Worm (Caenorhabditis elegans) whole organism, young adult: ENCODE measurements around the gene F54B8.1.

Experiments used
- B0336.3 ChIP-seq: fragments of 200-800 bp; sonication (Bioruptor generic); IDR thresholded peaks from 2 replicates; pipeline ENCODE4 v1.3.6; 2022; ENCODE audit warnings: missing genetic modification characterization, missing compliant biosample characterization
- C17E4.6 ChIP-seq: fragments of 200-800 bp; sonication (Bioruptor generic); IDR thresholded peaks from 2 replicates; pipeline ENCODE4 v1.3.6; 2022; ENCODE audit warnings: missing genetic modification reagents, missing genetic modification characterization, missing compliant biosample characterization
- F23B12.7 ChIP-seq: sonication (generic microtip); optimal IDR thresholded peaks from 2 replicates; lab custom pipeline; 2017; ENCODE audit warnings: missing genetic modification characterization, mild to moderate bottlenecking, missing compliant biosample characterization, antibody characterized with exemption, moderate library complexity; ENCODE audit not compliant: insufficient read depth
- F49E8.2 ChIP-seq: sonication (generic microtip); optimal IDR thresholded peaks from 3 replicates; lab custom pipeline; 2017; ENCODE audit warnings: missing genetic modification characterization, mild to moderate bottlenecking, missing compliant biosample characterization, antibody characterized with exemption, moderate library complexity; ENCODE audit not compliant: insufficient read depth
- F52B5.7 ChIP-seq: sonication (generic microtip); optimal IDR thresholded peaks from 2 replicates; lab custom pipeline; 2016; ENCODE audit warnings: mild to moderate bottlenecking, missing genetic modification characterization, missing compliant biosample characterization
- F57A8.1 ChIP-seq: fragments of 200-800 bp; sonication (Bioruptor generic); optimal IDR thresholded peaks from 2 replicates; lab custom pipeline; 2018; ENCODE audit warnings: mild to moderate bottlenecking, missing genetic modification characterization, moderate library complexity, missing compliant biosample characterization
- F57C9.4 ChIP-seq: sonication (generic microtip); optimal IDR thresholded peaks from 2 replicates; lab custom pipeline; 2017; ENCODE audit warnings: mild to moderate bottlenecking, missing genetic modification characterization, missing compliant biosample characterization
- Y67H2A.10 ChIP-seq: fragments of 200-800 bp; sonication (Bioruptor generic); conservative IDR thresholded peaks from 2 replicates; pipeline ENCODE4 v1.3.6; 2022; ENCODE audit warnings: missing genetic modification reagents, missing genetic modification characterization, missing compliant biosample characterization
- Y79H2A.3 ChIP-seq: fragments of 200-800 bp; sonication (Bioruptor generic); conservative IDR thresholded peaks from 2 replicates; pipeline ENCODE4 v1.3.6; 2022; ENCODE audit warnings: missing genetic modification reagents, missing genetic modification characterization, missing compliant biosample characterization
- Y95B8A.8 ChIP-seq: fragments of 200-800 bp; sonication (Bioruptor generic); IDR thresholded peaks from 2 replicates; pipeline ENCODE4 v1.3.6; 2022; ENCODE audit warnings: missing genetic modification reagents, missing genetic modification characterization, missing compliant biosample characterization
- akir-1 ChIP-seq: fragments of 200-800 bp; sonication (Bioruptor generic); optimal IDR thresholded peaks from 2 replicates; lab custom pipeline; 2018; ENCODE audit warnings: mild to moderate bottlenecking, missing genetic modification characterization, moderate library complexity, missing compliant biosample characterization
- atf-7 ChIP-seq: sonication (generic microtip); optimal IDR thresholded peaks from 2 replicates; lab custom pipeline; 2017; ENCODE audit warnings: mild to moderate bottlenecking, missing genetic modification characterization, missing compliant biosample characterization
- athp-1 ChIP-seq: sonication (generic microtip); optimal IDR thresholded peaks from 2 replicates; lab custom pipeline; 2017; ENCODE audit warnings: mild to moderate bottlenecking, missing genetic modification characterization, missing compliant biosample characterization
- bed-1 ChIP-seq: fragments of 200-800 bp; sonication (Bioruptor generic); IDR thresholded peaks from 2 replicates; pipeline ENCODE4 v1.3.6; 2022; ENCODE audit warnings: missing genetic modification reagents, missing genetic modification characterization, missing compliant biosample characterization
- cebp-1 ChIP-seq, 2 experiments: fragments of 200-800 bp in 1 of 2; sonication (Bioruptor generic) in 1 of 2; sonication (generic microtip) in 1 of 2; IDR thresholded peaks in 1 of 2; optimal IDR thresholded peaks in 1 of 2; 2 replicates each; pipeline versions ENCODE4 v1.3.6 to Lab custom; 2017 to 2022; ENCODE audit warnings: missing compliant biosample characterization in 2 of 2, missing genetic modification characterization in 2 of 2, mild to moderate bottlenecking in 1 of 2, missing genetic modification reagents in 1 of 2, moderate library complexity in 1 of 2
- cebp-2 ChIP-seq: fragments of 200-800 bp; sonication (Bioruptor generic); IDR thresholded peaks from 2 replicates; pipeline ENCODE4 v1.3.6; 2022; ENCODE audit warnings: missing genetic modification characterization, missing compliant biosample characterization
- ceh-100 ChIP-seq: fragments of 200-800 bp; sonication (Bioruptor generic); IDR thresholded peaks from 2 replicates; pipeline ENCODE4 v1.3.6; 2022; ENCODE audit warnings: missing genetic modification reagents, missing genetic modification characterization, missing compliant biosample characterization
- ceh-27 ChIP-seq: fragments of 200-800 bp; sonication (Bioruptor generic); optimal IDR thresholded peaks from 2 replicates; lab custom pipeline; 2018; ENCODE audit warnings: mild to moderate bottlenecking, missing genetic modification characterization, moderate library complexity, missing compliant biosample characterization
- ceh-40 ChIP-seq: fragments of 200-800 bp; sonication (Bioruptor generic); IDR thresholded peaks from 2 replicates; pipeline ENCODE4 v1.3.6; 2022; ENCODE audit warnings: missing genetic modification characterization, missing compliant biosample characterization
- chd-7 ChIP-seq: sonication (generic microtip); optimal IDR thresholded peaks from 2 replicates; lab custom pipeline; 2016; ENCODE audit warnings: mild to moderate bottlenecking, missing genetic modification characterization, moderate library complexity, missing compliant biosample characterization
- dox-1 ChIP-seq: fragments of 200-800 bp; sonication (Bioruptor generic); IDR thresholded peaks from 2 replicates; pipeline ENCODE4 v1.3.6; 2022; ENCODE audit warnings: missing genetic modification reagents, missing genetic modification characterization, missing compliant biosample characterization
- dpl-1 ChIP-seq: fragments of 150-350 bp; optimal IDR thresholded peaks from 2 replicates; lab custom pipeline; 2014; ENCODE audit warnings: missing biosample characterization, missing genetic modification reagents, missing genetic modification characterization
- efl-1 ChIP-seq: fragments of 150-350 bp; optimal IDR thresholded peaks from 2 replicates; lab custom pipeline; 2014; ENCODE audit warnings: missing biosample characterization, missing genetic modification reagents, missing genetic modification characterization
- egrh-3 ChIP-seq: fragments of 200-800 bp; sonication (Bioruptor generic); IDR thresholded peaks from 2 replicates; pipeline ENCODE4 v1.3.6; 2022; ENCODE audit warnings: missing genetic modification reagents, missing genetic modification characterization, missing compliant biosample characterization
- ekl-4 ChIP-seq: fragments of 200-800 bp; sonication (Bioruptor generic); IDR thresholded peaks from 2 replicates; pipeline ENCODE4 v1.3.6; 2022; ENCODE audit warnings: missing genetic modification reagents, missing genetic modification characterization, missing compliant biosample characterization
- him-1 ChIP-seq: sonication (generic microtip); optimal IDR thresholded peaks from 2 replicates; lab custom pipeline; 2016; ENCODE audit warnings: missing genotype, missing genetic modification reagents, missing genetic modification characterization, missing compliant biosample characterization
- hlh-26 ChIP-seq: fragments of 200-800 bp; sonication (Bioruptor generic); conservative IDR thresholded peaks from 2 replicates; pipeline ENCODE4 v1.3.6; 2022; ENCODE audit warnings: missing genetic modification reagents, missing genetic modification characterization, missing compliant biosample characterization
- hmg-20 ChIP-seq: fragments of 200-800 bp; sonication (Bioruptor generic); IDR thresholded peaks from 2 replicates; pipeline ENCODE4 v1.3.6; 2022; ENCODE audit warnings: missing genetic modification reagents, missing genetic modification characterization, missing compliant biosample characterization
- lin-26 ChIP-seq: fragments of 200-800 bp; sonication (Bioruptor generic); IDR thresholded peaks from 2 replicates; pipeline ENCODE4 v1.3.6; 2022; ENCODE audit warnings: missing genetic modification reagents, missing genetic modification characterization, missing compliant biosample characterization
- lin-35 ChIP-seq, 3 experiments: fragments of 150-350 bp in 2 of 3; sonication (generic microtip) in 1 of 3; optimal IDR thresholded peaks; 2 replicates each; lab custom pipeline; 2014 to 2018; ENCODE audit warnings: missing biosample characterization in 3 of 3, missing genetic modification characterization in 3 of 3, missing genetic modification reagents in 3 of 3
- lin-40 ChIP-seq: sonication (generic microtip); optimal IDR thresholded peaks from 2 replicates; lab custom pipeline; 2016; ENCODE audit warnings: missing genetic modification characterization, mild to moderate bottlenecking, missing compliant biosample characterization, missing genotype, missing genetic modification reagents
- lsy-27 ChIP-seq: sonication (generic microtip); optimal IDR thresholded peaks from 2 replicates; lab custom pipeline; 2017; ENCODE audit warnings: missing genetic modification characterization, mild to moderate bottlenecking, missing compliant biosample characterization, antibody characterized with exemption, missing genotype, borderline replicate concordance; ENCODE audit not compliant: insufficient read depth
- madf-8 ChIP-seq: fragments of 200-800 bp; sonication (Bioruptor generic); conservative IDR thresholded peaks from 2 replicates; pipeline ENCODE4 v1.3.6; 2022; ENCODE audit warnings: missing genetic modification reagents, missing genetic modification characterization, missing compliant biosample characterization
- mes-4 ChIP-seq: sonication (generic microtip); optimal IDR thresholded peaks from 2 replicates; lab custom pipeline; 2016; ENCODE audit warnings: missing genotype, missing genetic modification characterization, missing compliant biosample characterization
- mxl-1 ChIP-seq: sonication (generic microtip); optimal IDR thresholded peaks from 2 replicates; lab custom pipeline; 2016; ENCODE audit warnings: missing genetic modification characterization, missing compliant biosample characterization
- nfyb-1 ChIP-seq: fragments of 200-800 bp; sonication (Bioruptor generic); IDR thresholded peaks from 2 replicates; pipeline ENCODE4 v1.3.6; 2022; ENCODE audit warnings: missing genetic modification reagents, missing genetic modification characterization, missing compliant biosample characterization
- repo-1 ChIP-seq: sonication (generic microtip); optimal IDR thresholded peaks from 2 replicates; lab custom pipeline; 2017; ENCODE audit warnings: mild to moderate bottlenecking, missing genetic modification characterization, missing compliant biosample characterization
- sptf-2 ChIP-seq: fragments of 200-800 bp; sonication (Bioruptor generic); optimal IDR thresholded peaks from 2 replicates; lab custom pipeline; 2018; ENCODE audit warnings: mild to moderate bottlenecking, missing genetic modification characterization, missing compliant biosample characterization
- tbp1 ChIP-seq: fragments of 200-800 bp; sonication (Bioruptor generic); optimal IDR thresholded peaks from 2 replicates; lab custom pipeline; 2018; ENCODE audit warnings: mild to moderate bottlenecking, missing genetic modification characterization, missing compliant biosample characterization
- tbx-9 ChIP-seq: sonication (generic microtip); optimal IDR thresholded peaks from 2 replicates; lab custom pipeline; 2016; ENCODE audit warnings: borderline replicate concordance, missing genetic modification characterization, inconsistent platforms, missing compliant biosample characterization
- tlf-1 ChIP-seq: fragments of 200-800 bp; sonication (Bioruptor generic); optimal IDR thresholded peaks from 2 replicates; lab custom pipeline; 2018; ENCODE audit warnings: mild to moderate bottlenecking, missing genetic modification characterization, missing compliant biosample characterization
- xnd-1 ChIP-seq: sonication (generic microtip); optimal IDR thresholded peaks from 2 replicates; lab custom pipeline; 2016; ENCODE audit warnings: missing genotype, missing genetic modification reagents, missing genetic modification characterization, missing compliant biosample characterization
- ztf-22 ChIP-seq: fragments of 200-800 bp; sonication (Bioruptor generic); optimal IDR thresholded peaks from 2 replicates; lab custom pipeline; 2018; ENCODE audit warnings: mild to moderate bottlenecking, missing genetic modification characterization, moderate library complexity, missing compliant biosample characterization
- ztf-25 ChIP-seq: fragments of 200-800 bp; sonication (Bioruptor generic); IDR thresholded peaks from 2 replicates; pipeline ENCODE4 v1.3.6; 2022; ENCODE audit warnings: missing genetic modification reagents, missing genetic modification characterization, missing compliant biosample characterization
- ztf-26 ChIP-seq: sonication (generic microtip); optimal IDR thresholded peaks from 2 replicates; lab custom pipeline; 2017; ENCODE audit warnings: missing genetic modification characterization, missing compliant biosample characterization
- ztf-3 ChIP-seq: fragments of 200-800 bp; sonication (Bioruptor generic); optimal IDR thresholded peaks from 2 replicates; lab custom pipeline; 2018; ENCODE audit warnings: mild to moderate bottlenecking, missing genetic modification characterization, missing compliant biosample characterization
- ztf-6 ChIP-seq: fragments of 200-800 bp; sonication (Bioruptor generic); IDR thresholded peaks from 2 replicates; pipeline ENCODE4 v1.3.6; 2022; ENCODE audit warnings: missing genetic modification reagents, missing genetic modification characterization, missing compliant biosample characterization

Gene F54B8.1

DNA sequence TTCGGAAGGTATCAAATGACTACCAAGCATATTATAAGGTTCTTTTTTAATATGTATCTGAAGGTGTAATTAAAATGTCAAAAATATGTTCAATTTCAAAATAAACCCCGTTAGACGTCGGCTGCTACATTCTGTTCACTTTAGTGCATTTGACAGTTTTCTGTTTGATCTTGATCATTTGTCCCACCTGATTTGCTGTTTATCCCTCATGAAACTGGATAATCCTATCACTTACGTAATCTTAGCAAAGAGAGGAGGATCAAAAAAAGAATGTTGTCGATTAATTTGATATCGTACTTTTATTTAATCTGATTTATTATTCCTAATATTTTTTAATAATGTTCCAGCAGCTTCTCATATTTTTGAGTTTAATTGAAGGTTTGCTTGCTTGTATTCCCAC lies at the start of gene F54B8.1:
Gene F54B8.1 (plus strand): TSS at position 301 of the 400 bp plus-strand sequence.
- no peak for TF ChIP-seq C17E4.6 (GFP tag; lab: Robert Waterston, UW)
- no peak for TF ChIP-seq tbp1 (GFP tag; lab: Kevin White, UChicago)
- no peak for TF ChIP-seq ztf-6 (GFP tag; lab: Robert Waterston, UW)
- no peak for TF ChIP-seq ztf-22 (GFP tag; lab: Kevin White, UChicago)
- no peak for TF ChIP-seq hmg-20 (GFP tag; lab: Robert Waterston, UW)
- no peak for TF ChIP-seq Y95B8A.8 (GFP tag; lab: Robert Waterston, UW)
- TF ChIP-seq mxl-1 (tag; lab: Kevin White, UChicago), result no peak
- TF ChIP-seq mes-4 (tag; lab: Kevin White, UChicago), result no peak
- no peak for TF ChIP-seq xnd-1
- no peak for TF ChIP-seq ceh-27 (GFP tag; lab: Kevin White, UChicago)
- TF ChIP-seq sptf-2, result no peak
- TF ChIP-seq egrh-3 (GFP tag; lab: Robert Waterston, UW), result no peak
- no peak for TF ChIP-seq tlf-1 (GFP tag; lab: Kevin White, UChicago)
- no peak for TF ChIP-seq F57C9.4 (tag; lab: Kevin White, UChicago)
- TF ChIP-seq cebp-2, result no peak
- TF ChIP-seq F57A8.1 (GFP tag; lab: Kevin White, UChicago), result no peak
- no peak for TF ChIP-seq ztf-25 (GFP tag; lab: Robert Waterston, UW)

DNA sequence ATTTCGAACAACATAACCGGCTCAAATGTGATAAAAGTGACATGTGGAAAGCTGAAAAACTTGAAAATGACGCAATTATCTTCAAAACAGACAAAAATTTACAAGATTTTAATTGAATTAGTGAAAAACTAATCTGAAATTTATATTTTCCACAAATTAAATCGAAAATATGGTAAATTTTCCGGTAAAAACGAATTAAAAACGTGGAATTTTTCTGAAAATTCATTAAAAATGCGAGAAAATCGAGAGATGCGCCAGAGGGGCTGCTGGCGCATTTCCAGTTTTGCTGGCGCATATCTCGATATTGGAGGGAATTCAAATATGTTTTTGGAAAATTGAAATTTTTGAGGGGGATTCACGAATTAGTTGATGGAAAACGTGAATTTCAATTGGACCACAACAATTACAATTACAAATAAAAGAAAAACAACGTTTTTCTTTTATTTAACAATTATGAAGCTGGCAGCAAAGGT lies 44.4 kb upstream of the F54B8.1 start, which contains the start of the genes haf-3 and F57A10.2:
Gene haf-3 (minus strand): TSS at position 51 of the 473 bp plus-strand sequence.
Gene F57A10.2 (plus strand): TSS at position 454 of the 473 bp plus-strand sequence.
- TF ChIP-seq F52B5.7 (tag; lab: Kevin White, UChicago) (no peak), lin-26 (GFP tag; lab: Robert Waterston, UW) (no peak), dpl-1 (GFP tag; lab: Kevin White, UChicago) (peak; percentile 97), lin-40 (peak; percentile 93), ceh-40 (no peak), cebp-2 (no peak), Y67H2A.10 (GFP tag; lab: Robert Waterston, UW) (no peak), ceh-100 (peak; percentile 86), ztf-26 (tag; lab: Kevin White, UChicago) (peak; percentile 51), atf-7 (tag; lab: Kevin White, UChicago) (peak; percentile 55), F23B12.7 (tag; lab: Kevin White, UChicago) (peak; percentile 86), madf-8 (GFP tag; lab: Robert Waterston, UW) (peak; percentile 62), akir-1 (no peak), mxl-1 (tag; lab: Kevin White, UChicago) (no peak), C17E4.6 (GFP tag; lab: Robert Waterston, UW) (no peak), chd-7 (tag; lab: Kevin White, UChicago) (peak; percentile 38), bed-1 (GFP tag; lab: Robert Waterston, UW) (no peak), cebp-1 (GFP tag; IDR thresholded peaks at IDR 0.05; lab: Robert Waterston, UW) (no peak), cebp-1 (tag; optimal IDR thresholded peaks at IDR 0.05; lab: Kevin White, UChicago) (peak; percentile 81), B0336.3 (peak; percentile 86), lsy-27 (tag; lab: Kevin White, UChicago) (no peak), ztf-3 (GFP tag; lab: Kevin White, UChicago) (no peak), ztf-22 (GFP tag; lab: Kevin White, UChicago) (no peak), him-1 (peak; percentile 65), Y79H2A.3 (GFP tag; lab: Robert Waterston, UW) (no peak), lin-35 (GFP tag; optimal IDR thresholded peaks at IDR 0.05; lab: Kevin White, UChicago) (peak; percentile 81 to 97 (median 92)), nfyb-1 (peak; percentile 92), athp-1 (tag; lab: Kevin White, UChicago) (no peak), efl-1 (peak; percentile 90), F49E8.2 (tag; lab: Kevin White, UChicago) (peak; percentile 35), hlh-26 (GFP tag; lab: Robert Waterston, UW) (no peak), tbx-9 (tag; lab: Kevin White, UChicago) (no peak), ekl-4 (GFP tag; lab: Robert Waterston, UW) (peak; percentile 82), repo-1 (tag; lab: Kevin White, UChicago) (peak; percentile 70), dox-1 (GFP tag; lab: Robert Waterston, UW) (peak; percentile 93)
